Fruit fly (Drosophila melanogaster) whole organism, wandering third instar larva: ENCODE results near the gene CG6462.

Experiments used
- Dfd ChIP-seq: fragments of >200 bp; optimal IDR thresholded peaks from 2 replicates; lab custom pipeline; 2017; ENCODE audit warnings: missing biosample characterization, missing genetic modification characterization
- GATAd ChIP-seq: sonication (Bioruptor generic); optimal IDR thresholded peaks from 2 replicates; lab custom pipeline; 2016; ENCODE audit warnings: missing biosample characterization, missing genetic modification characterization
- Myc ChIP-seq: fragments of >200 bp; optimal IDR thresholded peaks from 2 replicates; lab custom pipeline; 2017
- Rel ChIP-seq, 2 experiments: fragments of 200-800 bp; sonication (Bioruptor generic) in 1 of 2; optimal IDR thresholded peaks; 2 replicates in 1 of 2; 3 replicates in 1 of 2; lab custom pipeline; 2016 to 2019; ENCODE audit warnings: mild to moderate bottlenecking in 2 of 2, missing biosample characterization in 2 of 2, missing genetic modification characterization in 2 of 2, moderate library complexity in 1 of 2
- br ChIP-seq: fragments of 200-800 bp; sonication (Bioruptor generic); optimal IDR thresholded peaks from 2 replicates; lab custom pipeline; 2016; ENCODE audit warnings: missing biosample characterization, missing genetic modification characterization
- foxo ChIP-seq, 2 experiments: fragments of 200-800 bp; sonication (Bioruptor generic); optimal IDR thresholded peaks; 2 replicates in 1 of 2; 3 replicates in 1 of 2; lab custom pipeline; 2016 to 2017; ENCODE audit warnings: missing biosample characterization in 2 of 2, missing genetic modification characterization in 2 of 2
- fru ChIP-seq: fragments of 200-800 bp; sonication (Bioruptor generic); optimal IDR thresholded peaks from 3 replicates; lab custom pipeline; 2016; ENCODE audit warnings: missing biosample characterization, mild to moderate bottlenecking, missing genetic modification characterization
- h ChIP-seq: fragments of 200-800 bp; sonication (Bioruptor generic); optimal IDR thresholded peaks from 3 replicates; lab custom pipeline; 2016; ENCODE audit warnings: missing biosample characterization, mild to moderate bottlenecking, missing genetic modification characterization
- pan ChIP-seq: fragments of >200 bp; optimal IDR thresholded peaks from 2 replicates; lab custom pipeline; 2017
- psq ChIP-seq: fragments of 200-800 bp; sonication (Bioruptor generic); optimal IDR thresholded peaks from 3 replicates; lab custom pipeline; 2017; ENCODE audit warnings: missing biosample characterization, mild to moderate bottlenecking, missing genetic modification characterization, moderate library complexity

- no peak for TF ChIP-seq pan
- TF ChIP-seq h (GFP tag; lab: Kevin White, UChicago), result no peak
- TF ChIP-seq Rel (GFP tag; optimal IDR thresholded peaks at IDR 0.05; lab: Kevin White, UChicago), result no peak
- TF ChIP-seq Rel (tag; optimal IDR thresholded peaks at IDR 0.05; lab: Kevin White, UChicago), result no peak
- peak in 1 of 2 experiments; percentile 14 for TF ChIP-seq foxo (GFP tag; optimal IDR thresholded peaks at IDR 0.05; lab: Kevin White, UChicago)
- no peak for TF ChIP-seq Myc (lab: Kevin White, UChicago)
- no peak for TF ChIP-seq br (GFP tag; lab: Kevin White, UChicago)
- TF ChIP-seq fru (GFP tag; lab: Kevin White, UChicago), result peak; percentile 2
- no peak for TF ChIP-seq GATAd (GFP tag; lab: Kevin White, UChicago)
- TF ChIP-seq psq (GFP tag; lab: Kevin White, UChicago), result no peak
- TF ChIP-seq Dfd (GFP tag; lab: Kevin White, UChicago), result no peak
Observed at dm6 chr3L:6022142-6022541, 14.8 kb upstream of the CG6462 start.
